Fruit fly (Drosophila melanogaster) S2 (cell line): ENCODE measurements around the gene Cyp312a1.

ENCODE experiments used
- CG8478 ChIP-seq: fragments of >200 bp; optimal IDR thresholded peaks from 2 replicates; lab custom pipeline; 2018
- CTCF ChIP-seq, 2 experiments: fragments of >200 bp; optimal IDR thresholded peaks; 2 replicates each; lab custom pipeline; 2018

DNA sequence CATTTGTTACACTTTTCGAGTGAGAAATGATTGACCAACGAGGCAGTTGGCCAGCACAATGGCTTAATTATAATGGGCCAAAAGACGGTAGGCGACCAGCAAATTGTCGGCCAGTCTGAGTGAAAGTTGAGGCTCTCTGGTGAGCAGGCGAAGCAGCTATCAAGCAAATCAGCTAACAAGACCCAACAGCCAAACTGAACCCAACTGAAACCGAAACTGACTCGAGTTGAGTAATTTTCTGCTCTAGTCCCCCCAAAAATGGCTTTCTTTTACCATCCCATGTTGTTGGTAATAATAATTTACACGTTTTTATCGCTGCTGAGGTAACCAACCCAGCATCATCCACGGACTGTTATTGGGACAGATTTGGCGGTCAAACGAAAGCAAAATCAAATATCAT, 30.6 kb upstream of the Cyp312a1 start:
- TF ChIP-seq CG8478 (lab: Kevin White, UChicago) (no peak), CTCF (optimal IDR thresholded peaks at IDR 0.05; lab: Kevin White, UChicago) (no peak)
